Fruit fly (Drosophila melanogaster) whole organism, adult: ENCODE data around the gene parvin.

Experiments used
- CG14711 ChIP-seq: fragments of 200-800 bp; sonication (Bioruptor generic); optimal IDR thresholded peaks from 2 replicates; lab custom pipeline; 2018; ENCODE audit warnings: missing biosample characterization, mild to moderate bottlenecking, missing genetic modification characterization, moderate library complexity
- CG1620 ChIP-seq: fragments of 200-800 bp; sonication (Bioruptor generic); optimal IDR thresholded peaks from 2 replicates; lab custom pipeline; 2016; ENCODE audit warnings: missing biosample characterization, missing genetic modification characterization
- CG33017 ChIP-seq: fragments of 200-800 bp; sonication (Bioruptor generic); optimal IDR thresholded peaks from 2 replicates; lab custom pipeline; 2018; ENCODE audit warnings: missing biosample characterization, mild to moderate bottlenecking, missing genetic modification characterization, moderate library complexity
- CG7045 ChIP-seq: fragments of 200-800 bp; sonication (Bioruptor generic); optimal IDR thresholded peaks from 2 replicates; lab custom pipeline; 2017; ENCODE audit warnings: missing biosample characterization, mild to moderate bottlenecking, missing genetic modification characterization
- cic ChIP-seq: fragments of 200-800 bp; sonication (Bioruptor generic); optimal IDR thresholded peaks from 2 replicates; lab custom pipeline; 2017; ENCODE audit warnings: missing biosample characterization, mild to moderate bottlenecking, missing genetic modification characterization, moderate library complexity
- ovo ChIP-seq: fragments of 200-800 bp; sonication (Bioruptor generic); optimal IDR thresholded peaks from 2 replicates; lab custom pipeline; 2016; ENCODE audit warnings: missing biosample characterization, missing genetic modification characterization
- pad ChIP-seq: fragments of 200-800 bp; sonication (Bioruptor generic); optimal IDR thresholded peaks from 3 replicates; lab custom pipeline; 2017; ENCODE audit warnings: missing biosample characterization, missing genetic modification characterization, mild to moderate bottlenecking, moderate library complexity, missing genetic modification reagents
- toe ChIP-seq: fragments of 200-800 bp; sonication (Bioruptor generic); optimal IDR thresholded peaks from 2 replicates; lab custom pipeline; 2016; ENCODE audit warnings: missing biosample characterization, missing genetic modification characterization

dm6 chrX:19785403-19785802 lies 39.6 kb downstream of the parvin start:
- TF ChIP-seq pad (GFP tag; lab: Kevin White, UChicago) (no peak), ovo (GFP tag; lab: Kevin White, UChicago) (no peak), CG1620 (GFP tag; lab: Kevin White, UChicago) (no peak), CG14711 (no peak), cic (GFP tag; lab: Kevin White, UChicago) (no peak), toe (GFP tag; lab: Kevin White, UChicago) (no peak), CG33017 (tag; lab: Kevin White, UChicago) (no peak), CG7045 (GFP tag; lab: Kevin White, UChicago) (no peak)
